Fruit fly (Drosophila melanogaster) whole organism, adult: Measurements from ENCODE around the gene app.

ENCODE experiments used
- CG11617 ChIP-seq: fragments of 200-800 bp; sonication (Bioruptor generic); optimal IDR thresholded peaks from 2 replicates; lab custom pipeline; 2017; ENCODE audit warnings: mild to moderate bottlenecking, missing biosample characterization, missing genetic modification reagents, missing genetic modification characterization
- CG14711 ChIP-seq: fragments of 200-800 bp; sonication (Bioruptor generic); optimal IDR thresholded peaks from 2 replicates; lab custom pipeline; 2018; ENCODE audit warnings: missing biosample characterization, mild to moderate bottlenecking, missing genetic modification characterization, moderate library complexity
- CG5204 ChIP-seq: fragments of 200-800 bp; sonication (Bioruptor generic); optimal IDR thresholded peaks from 2 replicates; lab custom pipeline; 2016; ENCODE audit warnings: missing biosample characterization, missing genetic modification characterization
- CG7045 ChIP-seq: fragments of 200-800 bp; sonication (Bioruptor generic); optimal IDR thresholded peaks from 2 replicates; lab custom pipeline; 2017; ENCODE audit warnings: missing biosample characterization, mild to moderate bottlenecking, missing genetic modification characterization
- CG7101 ChIP-seq: fragments of 200-800 bp; sonication (Bioruptor generic); optimal IDR thresholded peaks from 2 replicates; lab custom pipeline; 2018; ENCODE audit warnings: missing biosample characterization, mild to moderate bottlenecking, missing genetic modification characterization, moderate library complexity
- Hr96 ChIP-seq: fragments of 200-800 bp; sonication (Bioruptor generic); optimal IDR thresholded peaks from 2 replicates; lab custom pipeline; 2016; ENCODE audit warnings: missing biosample characterization, missing genetic modification characterization
- Mnt ChIP-seq: fragments of 200-800 bp; sonication (Bioruptor generic); optimal IDR thresholded peaks from 2 replicates; lab custom pipeline; 2016; ENCODE audit warnings: missing biosample characterization, mild to moderate bottlenecking, missing genetic modification characterization
- cic ChIP-seq: fragments of 200-800 bp; sonication (Bioruptor generic); optimal IDR thresholded peaks from 2 replicates; lab custom pipeline; 2017; ENCODE audit warnings: missing biosample characterization, mild to moderate bottlenecking, missing genetic modification characterization, moderate library complexity
- ovo ChIP-seq: fragments of 200-800 bp; sonication (Bioruptor generic); optimal IDR thresholded peaks from 2 replicates; lab custom pipeline; 2016; ENCODE audit warnings: missing biosample characterization, missing genetic modification characterization
- pad ChIP-seq: fragments of 200-800 bp; sonication (Bioruptor generic); optimal IDR thresholded peaks from 3 replicates; lab custom pipeline; 2017; ENCODE audit warnings: missing biosample characterization, missing genetic modification characterization, mild to moderate bottlenecking, moderate library complexity, missing genetic modification reagents

- TF ChIP-seq Mnt (GFP tag; lab: Kevin White, UChicago) (no peak), ovo (GFP tag; lab: Kevin White, UChicago) (no peak), cic (GFP tag; lab: Kevin White, UChicago) (no peak), Hr96 (GFP tag; lab: Kevin White, UChicago) (no peak), CG14711 (tag; lab: Kevin White, UChicago) (no peak), CG7045 (GFP tag; lab: Kevin White, UChicago) (no peak), pad (no peak), CG7101 (tag; lab: Kevin White, UChicago) (no peak), CG5204 (GFP tag; lab: Kevin White, UChicago) (no peak), CG11617 (GFP tag; lab: Kevin White, UChicago) (no peak)
Observed at dm6 chr3L:12197491-12197890, 69.2 kb downstream of the app start, which contains the start of gene CG11529.
